Worm (Caenorhabditis elegans): Measurements from ENCODE around the gene hpo-29.

- TF ChIP-seq fkh-4 (tag; optimal IDR thresholded peaks at IDR 0.05; ENCODE audit: borderline replicate concordance) (no peak), xbp-1 (tag; optimal IDR thresholded peaks at IDR 0.05) (no peak), ceh-82 (tag; optimal IDR thresholded peaks at IDR 0.05) (no peak), mep-1 (tag; optimal IDR thresholded peaks at IDR 0.05) (no peak), aha-1 (tag; optimal IDR thresholded peaks at IDR 0.05) (no peak), sup-37 (GFP tag; optimal IDR thresholded peaks at IDR 0.05) (no peak), lin-13 (GFP tag; optimal IDR thresholded peaks at IDR 0.05) (no peak), nhr-77 (tag; optimal IDR thresholded peaks at IDR 0.05) (no peak)
Observed at ce11 chrIII:294527-294926, 58.9 kb downstream of the hpo-29 start, which contains the start of gene Y50D7A.13.
